Worm (Caenorhabditis elegans) whole organism, young adult: Measurements from ENCODE around the gene M153.5.

ENCODE experiments used
- B0019.2 ChIP-seq: fragments of 200-800 bp; sonication (Bioruptor generic); conservative IDR thresholded peaks from 2 replicates; pipeline ENCODE4 v1.3.6; 2022; ENCODE audit warnings: missing genetic modification reagents, missing genetic modification characterization, missing compliant biosample characterization
- B0261.1 ChIP-seq: sonication (generic microtip); optimal IDR thresholded peaks from 2 replicates; lab custom pipeline; 2016; ENCODE audit warnings: mild to moderate bottlenecking, missing genetic modification characterization, moderate library complexity, missing compliant biosample characterization
- D2030.7 ChIP-seq: fragments of 200-800 bp; sonication (Bioruptor generic); IDR thresholded peaks from 2 replicates; pipeline ENCODE4 v1.3.6; 2022; ENCODE audit warnings: missing genetic modification reagents, missing genetic modification characterization, missing compliant biosample characterization
- F37B4.10 ChIP-seq: fragments of 200-800 bp; sonication (Bioruptor generic); IDR thresholded peaks from 2 replicates; pipeline ENCODE4 v1.3.6; 2022; ENCODE audit warnings: missing genetic modification characterization, missing compliant biosample characterization
- F39B2.1 ChIP-seq: fragments of 200-800 bp; sonication (Bioruptor generic); IDR thresholded peaks from 2 replicates; pipeline ENCODE4 v1.3.6; 2022; ENCODE audit warnings: missing genetic modification reagents, missing genetic modification characterization, missing compliant biosample characterization
- K11D2.4 ChIP-seq: fragments of 200-800 bp; sonication (Bioruptor generic); IDR thresholded peaks from 2 replicates; pipeline ENCODE4 v1.3.6; 2022; ENCODE audit warnings: missing genetic modification reagents, missing genetic modification characterization, missing compliant biosample characterization
- Y53F4B.3 ChIP-seq: fragments of 200-800 bp; sonication (Bioruptor generic); IDR thresholded peaks from 2 replicates; pipeline ENCODE4 v1.3.6; 2022; ENCODE audit warnings: missing genetic modification reagents, missing genetic modification characterization, missing compliant biosample characterization
- Y79H2A.3 ChIP-seq: fragments of 200-800 bp; sonication (Bioruptor generic); conservative IDR thresholded peaks from 2 replicates; pipeline ENCODE4 v1.3.6; 2022; ENCODE audit warnings: missing genetic modification reagents, missing genetic modification characterization, missing compliant biosample characterization
- akir-1 ChIP-seq: fragments of 200-800 bp; sonication (Bioruptor generic); optimal IDR thresholded peaks from 2 replicates; lab custom pipeline; 2018; ENCODE audit warnings: mild to moderate bottlenecking, missing genetic modification characterization, moderate library complexity, missing compliant biosample characterization
- atf-7 ChIP-seq: sonication (generic microtip); optimal IDR thresholded peaks from 2 replicates; lab custom pipeline; 2017; ENCODE audit warnings: mild to moderate bottlenecking, missing genetic modification characterization, missing compliant biosample characterization
- cebp-1 ChIP-seq, 2 experiments: fragments of 200-800 bp in 1 of 2; sonication (Bioruptor generic) in 1 of 2; sonication (generic microtip) in 1 of 2; IDR thresholded peaks in 1 of 2; optimal IDR thresholded peaks in 1 of 2; 2 replicates each; pipeline versions ENCODE4 v1.3.6 to Lab custom; 2017 to 2022; ENCODE audit warnings: missing compliant biosample characterization in 2 of 2, missing genetic modification characterization in 2 of 2, mild to moderate bottlenecking in 1 of 2, missing genetic modification reagents in 1 of 2, moderate library complexity in 1 of 2
- cebp-2 ChIP-seq: fragments of 200-800 bp; sonication (Bioruptor generic); IDR thresholded peaks from 2 replicates; pipeline ENCODE4 v1.3.6; 2022; ENCODE audit warnings: missing genetic modification characterization, missing compliant biosample characterization
- ceh-58 ChIP-seq: fragments of 200-800 bp; sonication (Bioruptor generic); IDR thresholded peaks from 2 replicates; pipeline ENCODE4 v1.3.6; 2022; ENCODE audit warnings: missing genetic modification characterization, missing compliant biosample characterization
- ceh-79 ChIP-seq: sonication (generic microtip); optimal IDR thresholded peaks from 2 replicates; lab custom pipeline; 2017; ENCODE audit warnings: mild to moderate bottlenecking, missing genetic modification characterization, missing compliant biosample characterization
- chd-7 ChIP-seq: sonication (generic microtip); optimal IDR thresholded peaks from 2 replicates; lab custom pipeline; 2016; ENCODE audit warnings: mild to moderate bottlenecking, missing genetic modification characterization, moderate library complexity, missing compliant biosample characterization
- dox-1 ChIP-seq: fragments of 200-800 bp; sonication (Bioruptor generic); IDR thresholded peaks from 2 replicates; pipeline ENCODE4 v1.3.6; 2022; ENCODE audit warnings: missing genetic modification reagents, missing genetic modification characterization, missing compliant biosample characterization
- egl-18 ChIP-seq: fragments of 200-800 bp; sonication (Bioruptor generic); IDR thresholded peaks from 2 replicates; pipeline ENCODE4 v1.3.6; 2022; ENCODE audit warnings: missing genetic modification reagents, missing genetic modification characterization, missing compliant biosample characterization
- egrh-3 ChIP-seq: fragments of 200-800 bp; sonication (Bioruptor generic); IDR thresholded peaks from 2 replicates; pipeline ENCODE4 v1.3.6; 2022; ENCODE audit warnings: missing genetic modification reagents, missing genetic modification characterization, missing compliant biosample characterization
- hlh-12 ChIP-seq: sonication (generic microtip); optimal IDR thresholded peaks from 2 replicates; lab custom pipeline; 2016; ENCODE audit warnings: missing genetic modification characterization, missing compliant biosample characterization
- let-526 ChIP-seq: fragments of 200-800 bp; sonication (Bioruptor generic); IDR thresholded peaks from 2 replicates; pipeline ENCODE4 v1.3.6; 2022; ENCODE audit warnings: missing genetic modification reagents, missing genetic modification characterization, missing compliant biosample characterization
- lin-35 ChIP-seq, 3 experiments: fragments of 150-350 bp in 2 of 3; sonication (generic microtip) in 1 of 3; optimal IDR thresholded peaks; 2 replicates each; lab custom pipeline; 2014 to 2018; ENCODE audit warnings: missing biosample characterization in 3 of 3, missing genetic modification characterization in 3 of 3, missing genetic modification reagents in 3 of 3
- lsl-1 ChIP-seq: fragments of 200-800 bp; sonication (Bioruptor generic); optimal IDR thresholded peaks from 2 replicates; lab custom pipeline; 2018; ENCODE audit warnings: mild to moderate bottlenecking, missing genetic modification characterization, moderate library complexity, missing compliant biosample characterization
- mes-4 ChIP-seq: sonication (generic microtip); optimal IDR thresholded peaks from 2 replicates; lab custom pipeline; 2016; ENCODE audit warnings: missing genotype, missing genetic modification characterization, missing compliant biosample characterization
- nfyb-1 ChIP-seq: fragments of 200-800 bp; sonication (Bioruptor generic); IDR thresholded peaks from 2 replicates; pipeline ENCODE4 v1.3.6; 2022; ENCODE audit warnings: missing genetic modification reagents, missing genetic modification characterization, missing compliant biosample characterization
- nhr-80 ChIP-seq: sonication (generic microtip); optimal IDR thresholded peaks from 2 replicates; lab custom pipeline; 2016; ENCODE audit warnings: missing genetic modification characterization, missing compliant biosample characterization
- nhr-90 ChIP-seq: sonication (generic microtip); optimal IDR thresholded peaks from 2 replicates; lab custom pipeline; 2016; ENCODE audit warnings: missing genotype, mild to moderate bottlenecking, missing genetic modification characterization, missing compliant biosample characterization
- pbrm-1 ChIP-seq: fragments of 200-800 bp; sonication (Bioruptor generic); IDR thresholded peaks from 2 replicates; pipeline ENCODE4 v1.3.6; 2022; ENCODE audit warnings: missing genetic modification reagents, missing genetic modification characterization, missing compliant biosample characterization
- rec-8 ChIP-seq, 2 experiments: sonication (generic microtip); optimal IDR thresholded peaks; 2 replicates each; lab custom pipeline; 2016; ENCODE audit warnings: mild to moderate bottlenecking in 2 of 2, missing genetic modification characterization in 2 of 2, missing genetic modification reagents in 2 of 2, missing genotype in 2 of 2, missing biosample characterization in 1 of 2, missing compliant biosample characterization in 1 of 2, moderate library complexity in 1 of 2
- repo-1 ChIP-seq: sonication (generic microtip); optimal IDR thresholded peaks from 2 replicates; lab custom pipeline; 2017; ENCODE audit warnings: mild to moderate bottlenecking, missing genetic modification characterization, missing compliant biosample characterization
- sea-2 ChIP-seq: fragments of 200-800 bp; sonication (Bioruptor generic); IDR thresholded peaks from 2 replicates; pipeline ENCODE4 v1.3.6; 2022; ENCODE audit warnings: missing genetic modification characterization, missing compliant biosample characterization
- somi-1 ChIP-seq: fragments of 200-800 bp; sonication (Bioruptor generic); optimal IDR thresholded peaks from 2 replicates; lab custom pipeline; 2018; ENCODE audit warnings: mild to moderate bottlenecking, missing genetic modification characterization, missing compliant biosample characterization
- sptf-2 ChIP-seq: fragments of 200-800 bp; sonication (Bioruptor generic); optimal IDR thresholded peaks from 2 replicates; lab custom pipeline; 2018; ENCODE audit warnings: mild to moderate bottlenecking, missing genetic modification characterization, missing compliant biosample characterization
- zfh-2 ChIP-seq: fragments of 200-800 bp; sonication (Bioruptor generic); conservative IDR thresholded peaks from 2 replicates; pipeline ENCODE4 v1.3.6; 2022; ENCODE audit warnings: missing genetic modification reagents, missing genetic modification characterization, missing compliant biosample characterization
- ztf-18 ChIP-seq: sonication (generic microtip); optimal IDR thresholded peaks from 2 replicates; lab custom pipeline; 2016; ENCODE audit warnings: missing genotype, mild to moderate bottlenecking, missing genetic modification characterization, missing compliant biosample characterization
- ztf-22 ChIP-seq: fragments of 200-800 bp; sonication (Bioruptor generic); optimal IDR thresholded peaks from 2 replicates; lab custom pipeline; 2018; ENCODE audit warnings: mild to moderate bottlenecking, missing genetic modification characterization, moderate library complexity, missing compliant biosample characterization
- ztf-25 ChIP-seq: fragments of 200-800 bp; sonication (Bioruptor generic); IDR thresholded peaks from 2 replicates; pipeline ENCODE4 v1.3.6; 2022; ENCODE audit warnings: missing genetic modification reagents, missing genetic modification characterization, missing compliant biosample characterization

Gene M153.5

ce11 chrX:12172482-12173134 is 28.8 kb downstream of the M153.5 start (continued):
- TF ChIP-seq somi-1 (GFP tag; lab: Kevin White, UChicago) (no peak), F39B2.1 (GFP tag; lab: Robert Waterston, UW) (no peak), cebp-1 (GFP tag; IDR thresholded peaks at IDR 0.05; lab: Robert Waterston, UW) (peak; percentile 93), cebp-1 (tag; optimal IDR thresholded peaks at IDR 0.05; lab: Kevin White, UChicago) (peak; percentile 95), B0019.2 (GFP tag; lab: Robert Waterston, UW) (no peak), F37B4.10 (no peak), ztf-25 (GFP tag; lab: Robert Waterston, UW) (no peak), K11D2.4 (GFP tag; lab: Robert Waterston, UW) (no peak), Y79H2A.3 (GFP tag; lab: Robert Waterston, UW) (no peak), let-526 (GFP tag; lab: Robert Waterston, UW) (no peak), hlh-12 (tag; lab: Kevin White, UChicago) (no peak), lsl-1 (GFP tag; lab: Kevin White, UChicago) (no peak), nhr-80 (tag; lab: Kevin White, UChicago) (peak; percentile 98), akir-1 (GFP tag; lab: Kevin White, UChicago) (no peak), ztf-22 (GFP tag; lab: Kevin White, UChicago) (peak; percentile 3), atf-7 (tag; lab: Kevin White, UChicago) (peak; percentile 6), pbrm-1 (GFP tag; lab: Robert Waterston, UW) (no peak), dox-1 (peak; percentile 56; the same call in 1 of the 2 replicates), sea-2 (GFP tag; lab: Robert Waterston, UW) (no peak), chd-7 (tag; lab: Kevin White, UChicago) (peak; percentile 31), nfyb-1 (peak; percentile 68), egrh-3 (GFP tag; lab: Robert Waterston, UW) (no peak), ceh-58 (GFP tag; lab: Robert Waterston, UW) (no peak), cebp-2 (GFP tag; lab: Robert Waterston, UW) (no peak), Y53F4B.3 (no peak), rec-8 (tag; optimal IDR thresholded peaks at IDR 0.05; lab: Kevin White, UChicago) (no peak), sptf-2 (GFP tag; lab: Kevin White, UChicago) (no peak), nhr-90 (peak; percentile 60), lin-35 (GFP tag; optimal IDR thresholded peaks at IDR 0.05; lab: Kevin White, UChicago) (no peak)

ce11 chrX:12173989-12174388 is 30.2 kb downstream of the M153.5 start:
- no peak for TF ChIP-seq lsl-1 (GFP tag; lab: Kevin White, UChicago)
- TF ChIP-seq nhr-80 (tag; lab: Kevin White, UChicago): peak; percentile 32

ce11 chrX:12174686-12175404 is 31.1 kb downstream of the M153.5 start:
- peak; percentile 60 for TF ChIP-seq nhr-80 (tag; lab: Kevin White, UChicago)
- no peak for TF ChIP-seq repo-1 (tag; lab: Kevin White, UChicago)
- TF ChIP-seq D2030.7: no peak
- no peak for TF ChIP-seq ceh-79 (tag; lab: Kevin White, UChicago)
- TF ChIP-seq ztf-18 (tag; lab: Kevin White, UChicago): no peak
- no peak for TF ChIP-seq mes-4 (tag; lab: Kevin White, UChicago)
- TF ChIP-seq B0261.1 (tag; lab: Kevin White, UChicago): no peak
- no peak for TF ChIP-seq egl-18 (GFP tag; lab: Robert Waterston, UW)
- no peak for TF ChIP-seq zfh-2 (GFP tag; lab: Robert Waterston, UW)
